Fruit fly (Drosophila melanogaster) S2 (cell line): ENCODE results near the gene CG43925.

Experiments used
- CG8478 ChIP-seq: fragments of >200 bp; optimal IDR thresholded peaks from 2 replicates; lab custom pipeline; 2018
- CTCF ChIP-seq, 2 experiments: fragments of >200 bp; optimal IDR thresholded peaks; 2 replicates each; lab custom pipeline; 2018

CG43925 gene

dm6 chr2L:13176123-13176522 lies at the start of gene CG43925:
CG43925 (plus strand) TSS chr2L:13176423.
- TF ChIP-seq CTCF (optimal IDR thresholded peaks at IDR 0.05; lab: Kevin White, UChicago) (no peak), CG8478 (lab: Kevin White, UChicago) (no peak)

dm6 chr2L:13130291-13130690 lies 45.9 kb upstream of the CG43925 start, which contains the start of gene CG5122:
CG5122 (plus strand) TSS chr2L:13130591.
- TF ChIP-seq CG8478 (lab: Kevin White, UChicago) (no peak), CTCF (optimal IDR thresholded peaks at IDR 0.05; lab: Kevin White, UChicago) (no peak)

dm6 chr2L:13135929-13136328 lies 40.3 kb upstream of the CG43925 start:
- TF ChIP-seq CTCF (optimal IDR thresholded peaks at IDR 0.05; lab: Kevin White, UChicago) = no peak
- TF ChIP-seq CG8478 (lab: Kevin White, UChicago) = no peak

dm6 chr2L:13140891-13141290 lies 35.3 kb upstream of the CG43925 start:
- TF ChIP-seq CG8478 (lab: Kevin White, UChicago) = no peak
- TF ChIP-seq CTCF (optimal IDR thresholded peaks at IDR 0.05; lab: Kevin White, UChicago) = no peak

- TF ChIP-seq CG8478 (lab: Kevin White, UChicago) (no peak), CTCF (optimal IDR thresholded peaks at IDR 0.05; lab: Kevin White, UChicago) (no peak)
These were observed 33.4 kb upstream of the CG43925 start, which contains the start of gene CG9928 for dm6 chr2L:13142803-13143202. CG9928 (minus strand) TSS chr2L:13142903.

dm6 chr2L:13143522-13143921 lies 32.7 kb upstream of the CG43925 start, which contains the start of gene CG16978:
CG16978 (minus strand) TSS chr2L:13143622.
- TF ChIP-seq CG8478 (lab: Kevin White, UChicago) (no peak), CTCF (optimal IDR thresholded peaks at IDR 0.05; lab: Kevin White, UChicago) (no peak)

dm6 chr2L:13145035-13145683 lies 31.1 kb upstream of the CG43925 start:
- no peak for TF ChIP-seq CG8478 (lab: Kevin White, UChicago)
- no peak for TF ChIP-seq CTCF (optimal IDR thresholded peaks at IDR 0.05; lab: Kevin White, UChicago)

dm6 chr2L:13146254-13146653 lies 30.0 kb upstream of the CG43925 start:
- no peak for TF ChIP-seq CG8478 (lab: Kevin White, UChicago)

- no peak for TF ChIP-seq CTCF (optimal IDR thresholded peaks at IDR 0.05; lab: Kevin White, UChicago)
- no peak for TF ChIP-seq CG8478 (lab: Kevin White, UChicago)
These were observed 21.9 kb upstream of the CG43925 start for dm6 chr2L:13154313-13154712.

- TF ChIP-seq CG8478 (lab: Kevin White, UChicago) (no peak), CTCF (optimal IDR thresholded peaks at IDR 0.05; lab: Kevin White, UChicago) (no peak)
These were observed 19.9 kb upstream of the CG43925 start for dm6 chr2L:13156349-13156748.

dm6 chr2L:13157903-13158302 lies 18.3 kb upstream of the CG43925 start:
- no peak for TF ChIP-seq CG8478 (lab: Kevin White, UChicago)
- no peak for TF ChIP-seq CTCF (optimal IDR thresholded peaks at IDR 0.05; lab: Kevin White, UChicago)

- TF ChIP-seq CG8478 (lab: Kevin White, UChicago) (no peak), CTCF (optimal IDR thresholded peaks at IDR 0.05; lab: Kevin White, UChicago) (no peak)
These were observed 17.7 kb upstream of the CG43925 start, which contains the start of gene Pk34A for dm6 chr2L:13158510-13158909. Pk34A (plus strand) TSS chr2L:13158810.

- TF ChIP-seq CTCF (optimal IDR thresholded peaks at IDR 0.05; lab: Kevin White, UChicago) (no peak), CG8478 (lab: Kevin White, UChicago) (no peak)
These were observed 16.0 kb upstream of the CG43925 start, which contains the start of gene kmg for dm6 chr2L:13160227-13160626. kmg (plus strand) TSS chr2L:13160527.

dm6 chr2L:13164994-13165801 lies 11.0 kb upstream of the CG43925 start, which contains the start of gene Sirt1:
Sirt1 (plus strand) TSS chr2L:13165564.
- no peak for TF ChIP-seq CTCF (optimal IDR thresholded peaks at IDR 0.05; lab: Kevin White, UChicago)
- no peak for TF ChIP-seq CG8478 (lab: Kevin White, UChicago)

- no peak for TF ChIP-seq CTCF (optimal IDR thresholded peaks at IDR 0.05; lab: Kevin White, UChicago)
- no peak for TF ChIP-seq CG8478 (lab: Kevin White, UChicago)
These were observed 10.3 kb upstream of the CG43925 start, which contains the start of gene DnaJ-H for dm6 chr2L:13165802-13166347. DnaJ-H (minus strand) TSS chr2L:13166072.
